Fruit fly (Drosophila melanogaster): ENCODE measurements around the gene CG12522.
A peak's percentile ranks its signal among the peaks of the same experiment; 100 is the strongest.

CG12522 gene

dm6 chr3L:11102930-11103329 is 5.1 kb upstream of the CG12522 start, which contains the start of gene Elo68alpha:
Gene Elo68alpha, minus strand, starts transcription at chr3L:11103030.
- TF ChIP-seq pan (optimal IDR thresholded peaks at IDR 0.05) (no peak), HLH106 (tag; optimal IDR thresholded peaks at IDR 0.05) (no peak), usp (GFP tag; optimal IDR thresholded peaks at IDR 0.05) (no peak), h (GFP tag; optimal IDR thresholded peaks at IDR 0.05) (no peak), dsf (GFP tag; optimal IDR thresholded peaks at IDR 0.05; ENCODE audit: borderline replicate concordance) (no peak), rgr (GFP tag; optimal IDR thresholded peaks at IDR 0.05) (no peak), Abd-B (GFP tag; optimal IDR thresholded peaks at IDR 0.05) (no peak), N (GFP tag; optimal IDR thresholded peaks at IDR 0.05) (no peak), psq (GFP tag; optimal IDR thresholded peaks at IDR 0.05) (no peak), Myc (optimal IDR thresholded peaks at IDR 0.05) (no peak), GATAd (GFP tag; optimal IDR thresholded peaks at IDR 0.05) (no peak), foxo (GFP tag; optimal IDR thresholded peaks at IDR 0.05) (no peak)

DNA sequence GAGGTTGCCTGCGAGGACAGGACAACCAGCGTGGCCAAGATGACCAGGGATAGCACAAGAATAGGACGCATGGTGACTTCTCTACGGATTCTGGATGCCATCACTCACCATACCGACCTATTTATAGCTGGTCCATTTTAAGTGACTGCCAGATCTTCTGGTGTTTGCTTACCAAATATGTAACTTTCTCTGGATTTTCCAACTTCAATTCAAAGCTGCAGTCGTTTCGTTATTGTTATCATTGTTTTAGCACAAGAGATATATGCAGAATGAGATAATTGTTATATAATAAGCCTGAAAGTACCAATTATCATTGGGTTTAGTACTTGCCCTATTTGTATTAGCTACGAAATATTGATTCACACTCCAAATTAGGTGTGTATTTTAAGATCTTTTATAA is 4.3 kb upstream of the CG12522 start, which contains the start of gene CG32071:
CG32071 (minus strand) TSS at position 101 of the 400 bp plus-strand sequence.
- no peak for TF ChIP-seq Sp1 (GFP tag; optimal IDR thresholded peaks at IDR 0.05)

- TF ChIP-seq dsf (GFP tag; optimal IDR thresholded peaks at IDR 0.05; ENCODE audit: borderline replicate concordance) (no peak), Hr83 (GFP tag; optimal IDR thresholded peaks at IDR 0.05; ENCODE audit: poor library complexity, severe bottlenecking) (no peak), Sp1 (GFP tag; optimal IDR thresholded peaks at IDR 0.05) (no peak), HLH106 (tag; optimal IDR thresholded peaks at IDR 0.05) (no peak)
Observed at dm6 chr3L:11107432-11107831, 603 bp upstream of the CG12522 start, which contains the start of gene CG32073. Gene CG32073, minus strand, starts transcription at chr3L:11107582.

dm6 chr3L:11109454-11109853 is 1.4 kb downstream of the CG12522 start, which contains the start of the genes CG34012 and emei:
Gene CG34012, minus strand, starts transcription at chr3L:11109505.
Gene emei, plus strand, starts transcription at chr3L:11109690.
- TF ChIP-seq pan (optimal IDR thresholded peaks at IDR 0.05): no peak

DNA sequence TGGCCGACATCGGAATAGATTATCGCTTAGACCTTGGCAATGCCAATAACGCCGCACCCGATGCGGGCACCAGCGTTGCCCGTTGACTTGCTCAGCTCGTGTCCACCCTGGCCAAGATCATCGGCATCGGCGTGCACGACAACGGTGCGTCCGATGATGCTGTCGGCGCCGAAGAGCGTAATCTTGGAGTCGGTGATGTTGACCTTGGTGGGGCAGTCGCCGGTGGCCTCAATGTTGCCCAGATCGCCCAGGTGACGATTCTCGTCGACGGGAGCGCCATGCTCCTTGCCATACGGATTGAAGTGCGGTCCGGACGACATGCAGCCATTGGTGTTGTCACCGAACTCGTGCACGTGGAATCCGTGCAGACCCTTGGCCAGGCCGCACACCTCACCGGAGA is 4.4 kb downstream of the CG12522 start:
- TF ChIP-seq Myc (optimal IDR thresholded peaks at IDR 0.05): no peak
- TF ChIP-seq tai (GFP tag; optimal IDR thresholded peaks at IDR 0.05): no peak

dm6 chr3L:11113198-11114197 is 5.5 kb downstream of the CG12522 start, which contains the start of gene Sod1:
Gene Sod1, minus strand, starts transcription at chr3L:11113740.
- TF ChIP-seq brk (GFP tag; optimal IDR thresholded peaks at IDR 0.05) (no peak), sv (GFP tag; optimal IDR thresholded peaks at IDR 0.05) (no peak), br (GFP tag; optimal IDR thresholded peaks at IDR 0.05) (peak; percentile 32), Hr78 (GFP tag; optimal IDR thresholded peaks at IDR 0.05) (no peak), woc (GFP tag; optimal IDR thresholded peaks at IDR 0.05) (no peak), Rel (GFP tag; optimal IDR thresholded peaks at IDR 0.05) (no peak), Rel (tag; optimal IDR thresholded peaks at IDR 0.05) (peak; percentile 79), Sp1 (GFP tag; optimal IDR thresholded peaks at IDR 0.05) (no peak), foxo (GFP tag; optimal IDR thresholded peaks at IDR 0.05) (no peak), lola (GFP tag; optimal IDR thresholded peaks at IDR 0.05) (peak; percentile 6), HLH106 (tag; optimal IDR thresholded peaks at IDR 0.05) (no peak), rgr (GFP tag; optimal IDR thresholded peaks at IDR 0.05) (peak; percentile 19), tai (GFP tag; optimal IDR thresholded peaks at IDR 0.05) (no peak), fru (GFP tag; optimal IDR thresholded peaks at IDR 0.05) (no peak), sage (GFP tag; optimal IDR thresholded peaks at IDR 0.05) (no peak), pan (optimal IDR thresholded peaks at IDR 0.05) (no peak), Hr83 (GFP tag; optimal IDR thresholded peaks at IDR 0.05; ENCODE audit: poor library complexity, severe bottlenecking) (peak; percentile 26), Hnf4 (GFP tag; optimal IDR thresholded peaks at IDR 0.05) (peak; percentile 89), Myc (optimal IDR thresholded peaks at IDR 0.05) (no peak)

DNA sequence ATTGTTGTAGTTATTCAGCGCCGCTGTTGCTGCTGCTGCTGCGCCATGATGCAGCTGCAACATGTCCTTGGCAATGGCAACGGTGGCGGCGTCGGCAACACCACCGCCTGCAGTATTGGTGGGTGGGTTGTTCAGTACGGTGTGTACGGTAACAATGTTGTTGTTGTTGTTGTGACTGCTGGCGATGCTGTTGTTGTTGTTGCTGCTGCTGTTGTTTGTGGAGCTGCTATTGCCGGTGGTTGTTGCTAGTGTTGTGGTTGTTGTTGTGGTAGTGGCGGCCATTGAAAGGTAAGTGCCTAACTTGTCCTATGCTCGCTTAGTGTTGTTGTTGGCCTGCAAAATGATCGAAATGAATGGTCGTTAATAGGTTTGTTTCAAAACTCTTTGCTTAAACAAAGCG is 9.7 kb downstream of the CG12522 start:
- TF ChIP-seq foxo (GFP tag; optimal IDR thresholded peaks at IDR 0.05) (no peak), Hr83 (GFP tag; optimal IDR thresholded peaks at IDR 0.05; ENCODE audit: poor library complexity, severe bottlenecking) (no peak), OdsH (GFP tag; optimal IDR thresholded peaks at IDR 0.05) (no peak), GATAd (GFP tag; optimal IDR thresholded peaks at IDR 0.05) (no peak), rgr (GFP tag; optimal IDR thresholded peaks at IDR 0.05) (no peak), dmrt93B (GFP tag; optimal IDR thresholded peaks at IDR 0.05) (no peak), usp (GFP tag; optimal IDR thresholded peaks at IDR 0.05) (no peak), Abd-B (GFP tag; optimal IDR thresholded peaks at IDR 0.05) (no peak), lola (GFP tag; optimal IDR thresholded peaks at IDR 0.05) (no peak), pan (optimal IDR thresholded peaks at IDR 0.05) (no peak), dl (GFP tag; optimal IDR thresholded peaks at IDR 0.05; ENCODE audit: insufficient read depth in 1 of 2, partially characterized antibody in 2 of 2) (no peak), sage (GFP tag; optimal IDR thresholded peaks at IDR 0.05) (no peak), Dfd (GFP tag; optimal IDR thresholded peaks at IDR 0.05) (no peak), Mio (GFP tag; optimal IDR thresholded peaks at IDR 0.05) (no peak), Jra (GFP tag; optimal IDR thresholded peaks at IDR 0.05) (no peak), ey (GFP tag; optimal IDR thresholded peaks at IDR 0.05) (no peak), HLH106 (tag; optimal IDR thresholded peaks at IDR 0.05) (no peak)

All from whole organism, wandering third instar larva.